Worm (Caenorhabditis elegans) whole organism, late embryonic: Measurements from ENCODE around the gene Y37D8A.29.

Source experiments
- C08G9.2 ChIP-seq: sonication (generic microtip); optimal IDR thresholded peaks from 2 replicates; lab custom pipeline; 2016; ENCODE audit warnings: mild to moderate bottlenecking, missing genetic modification characterization, moderate library complexity, missing compliant biosample characterization
- F13H6.1 ChIP-seq: sonication (generic microtip); optimal IDR thresholded peaks from 2 replicates; lab custom pipeline; 2016; ENCODE audit warnings: missing genetic modification characterization, missing compliant biosample characterization
- K09A11.1 ChIP-seq: sonication (generic microtip); optimal IDR thresholded peaks from 2 replicates; lab custom pipeline; 2017; ENCODE audit warnings: antibody characterized with exemption, mild to moderate bottlenecking, missing genetic modification characterization, missing compliant biosample characterization; ENCODE audit not compliant: insufficient read depth
- T23F11.4 ChIP-seq: fragments of 200-800 bp; sonication (Bioruptor generic); optimal IDR thresholded peaks from 2 replicates; lab custom pipeline; 2018; ENCODE audit warnings: mild to moderate bottlenecking, missing genetic modification characterization, missing compliant biosample characterization
- Y22D7AL.16 ChIP-seq: sonication (generic microtip); optimal IDR thresholded peaks from 2 replicates; lab custom pipeline; 2016; ENCODE audit warnings: missing genetic modification characterization, missing compliant biosample characterization
- ama-1 ChIP-seq: fragments of 150-350 bp; optimal IDR thresholded peaks from 2 replicates; lab custom pipeline; 2014
- ceh-14 ChIP-seq: sonication (generic microtip); optimal IDR thresholded peaks from 2 replicates; lab custom pipeline; 2016; ENCODE audit warnings: missing genotype, missing genetic modification characterization, missing compliant biosample characterization
- ceh-18 ChIP-seq: sonication (generic microtip); optimal IDR thresholded peaks from 2 replicates; lab custom pipeline; 2016; ENCODE audit warnings: missing genetic modification characterization, missing compliant biosample characterization
- ceh-19 ChIP-seq: fragments of 200-800 bp; sonication (Bioruptor generic); optimal IDR thresholded peaks from 2 replicates; lab custom pipeline; 2018; ENCODE audit warnings: mild to moderate bottlenecking, missing genetic modification characterization, missing compliant biosample characterization
- ceh-2 ChIP-seq: sonication (generic microtip); optimal IDR thresholded peaks from 2 replicates; lab custom pipeline; 2016; ENCODE audit warnings: missing genotype, missing genetic modification characterization, missing compliant biosample characterization
- ceh-22 ChIP-seq: sonication (generic microtip); optimal IDR thresholded peaks from 2 replicates; lab custom pipeline; 2017; ENCODE audit warnings: missing biosample characterization, missing genetic modification characterization
- ceh-24 ChIP-seq: sonication (generic microtip); optimal IDR thresholded peaks from 2 replicates; lab custom pipeline; 2016; ENCODE audit warnings: mild to moderate bottlenecking, missing genetic modification characterization, missing compliant biosample characterization
- ceh-31 ChIP-seq: sonication (generic microtip); optimal IDR thresholded peaks from 2 replicates; lab custom pipeline; 2016; ENCODE audit warnings: missing genetic modification characterization, missing compliant biosample characterization
- ceh-34 ChIP-seq: sonication (generic microtip); optimal IDR thresholded peaks from 2 replicates; lab custom pipeline; 2016; ENCODE audit warnings: mild to moderate bottlenecking, missing genetic modification characterization, missing compliant biosample characterization
- ceh-45 ChIP-seq: fragments of 200-800 bp; sonication (Bioruptor generic); IDR thresholded peaks from 2 replicates; pipeline ENCODE4 v1.3.6; 2022; ENCODE audit warnings: missing genetic modification reagents, missing genetic modification characterization, missing compliant biosample characterization
- ceh-48 ChIP-seq: sonication (generic microtip); optimal IDR thresholded peaks from 2 replicates; lab custom pipeline; 2016; ENCODE audit warnings: missing genetic modification characterization, inconsistent platforms, missing compliant biosample characterization
- ceh-9 ChIP-seq: sonication (generic microtip); optimal IDR thresholded peaks from 2 replicates; lab custom pipeline; 2016; ENCODE audit warnings: mild to moderate bottlenecking, missing genetic modification characterization, inconsistent platforms, missing compliant biosample characterization
- che-1 ChIP-seq: sonication (generic microtip); optimal IDR thresholded peaks from 2 replicates; lab custom pipeline; 2016; ENCODE audit warnings: mild to moderate bottlenecking, missing genetic modification characterization, missing compliant biosample characterization
- dve-1 ChIP-seq: sonication (generic microtip); optimal IDR thresholded peaks from 2 replicates; lab custom pipeline; 2017; ENCODE audit warnings: antibody characterized with exemption, mild to moderate bottlenecking, missing genetic modification characterization, missing compliant biosample characterization
- elt-2 ChIP-seq: sonication (generic microtip); optimal IDR thresholded peaks from 2 replicates; lab custom pipeline; 2016; ENCODE audit warnings: missing genetic modification reagents, missing genetic modification characterization, missing compliant biosample characterization
- ets-4 ChIP-seq: sonication (generic microtip); optimal IDR thresholded peaks from 2 replicates; lab custom pipeline; 2016; ENCODE audit warnings: missing genetic modification characterization, missing compliant biosample characterization
- eyg-1 ChIP-seq: sonication (generic microtip); optimal IDR thresholded peaks from 2 replicates; lab custom pipeline; 2016; ENCODE audit warnings: missing genotype, missing genetic modification characterization, missing compliant biosample characterization
- fax-1 ChIP-seq: sonication (generic microtip); optimal IDR thresholded peaks from 2 replicates; lab custom pipeline; 2016; ENCODE audit warnings: missing genotype, missing genetic modification characterization, missing compliant biosample characterization
- fkh-10 ChIP-seq: fragments of 150-350 bp; optimal IDR thresholded peaks from 2 replicates; lab custom pipeline; 2014; ENCODE audit warnings: missing biosample characterization, missing genetic modification reagents, missing genetic modification characterization
- hlh-13 ChIP-seq: fragments of 200-800 bp; sonication (Bioruptor generic); optimal IDR thresholded peaks from 2 replicates; lab custom pipeline; 2018; ENCODE audit warnings: mild to moderate bottlenecking, missing genetic modification characterization, missing compliant biosample characterization
- hlh-15 ChIP-seq: sonication (generic microtip); optimal IDR thresholded peaks from 2 replicates; lab custom pipeline; 2016; ENCODE audit warnings: missing genetic modification characterization, missing compliant biosample characterization
- hlh-30 ChIP-seq: sonication (generic microtip); optimal IDR thresholded peaks from 2 replicates; lab custom pipeline; 2017; ENCODE audit warnings: antibody characterized with exemption, missing genetic modification characterization, missing compliant biosample characterization; ENCODE audit not compliant: insufficient read depth
- hlh-8 ChIP-seq: sonication (generic microtip); optimal IDR thresholded peaks from 2 replicates; lab custom pipeline; 2016; ENCODE audit warnings: missing genotype, missing genetic modification characterization, missing compliant biosample characterization
- lim-6 ChIP-seq: sonication (generic microtip); optimal IDR thresholded peaks from 2 replicates; lab custom pipeline; 2016; ENCODE audit warnings: missing genetic modification characterization, missing compliant biosample characterization
- lin-11 ChIP-seq: fragments of 200-800 bp; sonication (Bioruptor generic); optimal IDR thresholded peaks from 2 replicates; lab custom pipeline; 2018; ENCODE audit warnings: mild to moderate bottlenecking, missing genetic modification characterization, missing compliant biosample characterization
- madf-2 ChIP-seq: sonication (generic microtip); optimal IDR thresholded peaks from 2 replicates; lab custom pipeline; 2017; ENCODE audit warnings: missing genetic modification characterization, missing compliant biosample characterization
- nhr-232 ChIP-seq: sonication (generic microtip); optimal IDR thresholded peaks from 2 replicates; lab custom pipeline; 2016; ENCODE audit warnings: missing genetic modification characterization, missing compliant biosample characterization
- npax-4 ChIP-seq: sonication (generic microtip); optimal IDR thresholded peaks from 2 replicates; lab custom pipeline; 2016; ENCODE audit warnings: missing genetic modification characterization, missing compliant biosample characterization
- pag-3 ChIP-seq: sonication (generic microtip); optimal IDR thresholded peaks from 2 replicates; lab custom pipeline; 2016; ENCODE audit warnings: missing compliant biosample characterization, missing genetic modification characterization, borderline replicate concordance
- pha-2 ChIP-seq: sonication (generic microtip); optimal IDR thresholded peaks from 2 replicates; lab custom pipeline; 2017; ENCODE audit warnings: mild to moderate bottlenecking, missing genetic modification characterization, missing compliant biosample characterization
- ref-2 ChIP-seq: sonication (generic microtip); optimal IDR thresholded peaks from 2 replicates; lab custom pipeline; 2016; ENCODE audit warnings: missing genetic modification characterization, missing compliant biosample characterization
- sdc-2 ChIP-seq: sonication (generic microtip); optimal IDR thresholded peaks from 2 replicates; lab custom pipeline; 2016; ENCODE audit warnings: missing genotype, missing genetic modification characterization, missing compliant biosample characterization
- sox-2 ChIP-seq: fragments of 200-800 bp; sonication (Bioruptor generic); IDR thresholded peaks from 2 replicates; pipeline ENCODE4 v1.3.6; 2022; ENCODE audit warnings: missing genetic modification reagents, missing genetic modification characterization, missing compliant biosample characterization
- sox-4 ChIP-seq: sonication (generic microtip); optimal IDR thresholded peaks from 2 replicates; lab custom pipeline; 2017; ENCODE audit warnings: mild to moderate bottlenecking, missing genetic modification characterization, inconsistent platforms, missing compliant biosample characterization
- tbx-2 ChIP-seq: sonication (generic microtip); optimal IDR thresholded peaks from 2 replicates; lab custom pipeline; 2016; ENCODE audit warnings: missing genetic modification characterization, missing compliant biosample characterization
- tbx-7 ChIP-seq: sonication (generic microtip); optimal IDR thresholded peaks from 2 replicates; lab custom pipeline; 2016; ENCODE audit warnings: missing genotype, missing genetic modification characterization, missing compliant biosample characterization
- ttx-3 ChIP-seq: sonication (generic microtip); optimal IDR thresholded peaks from 2 replicates; lab custom pipeline; 2016; ENCODE audit warnings: missing genetic modification reagents, missing genetic modification characterization, missing compliant biosample characterization
- zip-5 ChIP-seq: sonication (generic microtip); optimal IDR thresholded peaks from 2 replicates; lab custom pipeline; 2016; ENCODE audit warnings: missing genetic modification characterization, missing compliant biosample characterization
- ztf-16 ChIP-seq: sonication (generic microtip); optimal IDR thresholded peaks from 2 replicates; lab custom pipeline; 2017; ENCODE audit warnings: missing genetic modification characterization, missing compliant biosample characterization

The Y37D8A.29 gene

DNA sequence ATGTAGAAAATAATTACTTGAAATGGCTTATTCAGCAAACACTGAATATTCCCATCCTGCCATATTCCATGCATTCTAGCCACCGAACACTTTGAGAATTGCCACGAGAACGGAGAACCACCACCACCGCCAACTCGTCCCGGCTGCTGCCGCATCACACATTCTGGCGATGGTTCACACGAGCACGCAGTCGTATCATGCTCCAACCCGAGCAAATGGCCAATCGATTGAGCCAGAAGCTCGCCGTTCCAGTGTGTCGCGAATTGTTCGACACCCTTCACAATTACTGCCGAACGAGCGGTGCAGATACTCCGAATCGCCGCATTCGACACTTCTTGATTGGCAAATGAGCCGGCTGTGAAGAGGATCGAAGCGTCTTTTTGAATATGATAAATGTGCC lies 6.3 kb downstream of the Y37D8A.29 start:
- TF ChIP-seq ceh-45 (GFP tag; lab: Robert Waterston, UW) (no peak), elt-2 (no peak), T23F11.4 (GFP tag; lab: Kevin White, UChicago) (no peak), ceh-34 (tag; lab: Kevin White, UChicago) (no peak), fkh-10 (no peak), hlh-8 (tag; lab: Kevin White, UChicago) (no peak), ama-1 (lab: Kevin White, UChicago) (no peak), ceh-2 (tag; lab: Kevin White, UChicago) (no peak), ets-4 (no peak)

ce11 chrIII:12880704-12881103 lies 10.8 kb downstream of the Y37D8A.29 start:
- TF ChIP-seq ceh-14 (tag; lab: Kevin White, UChicago) (no peak), ceh-22 (no peak), lin-11 (no peak), ceh-34 (tag; lab: Kevin White, UChicago) (no peak), hlh-13 (GFP tag; lab: Kevin White, UChicago) (no peak), sdc-2 (tag; lab: Kevin White, UChicago) (no peak), che-1 (tag; lab: Kevin White, UChicago) (no peak), zip-5 (no peak), ceh-18 (tag; lab: Kevin White, UChicago) (no peak), ceh-9 (no peak)

DNA sequence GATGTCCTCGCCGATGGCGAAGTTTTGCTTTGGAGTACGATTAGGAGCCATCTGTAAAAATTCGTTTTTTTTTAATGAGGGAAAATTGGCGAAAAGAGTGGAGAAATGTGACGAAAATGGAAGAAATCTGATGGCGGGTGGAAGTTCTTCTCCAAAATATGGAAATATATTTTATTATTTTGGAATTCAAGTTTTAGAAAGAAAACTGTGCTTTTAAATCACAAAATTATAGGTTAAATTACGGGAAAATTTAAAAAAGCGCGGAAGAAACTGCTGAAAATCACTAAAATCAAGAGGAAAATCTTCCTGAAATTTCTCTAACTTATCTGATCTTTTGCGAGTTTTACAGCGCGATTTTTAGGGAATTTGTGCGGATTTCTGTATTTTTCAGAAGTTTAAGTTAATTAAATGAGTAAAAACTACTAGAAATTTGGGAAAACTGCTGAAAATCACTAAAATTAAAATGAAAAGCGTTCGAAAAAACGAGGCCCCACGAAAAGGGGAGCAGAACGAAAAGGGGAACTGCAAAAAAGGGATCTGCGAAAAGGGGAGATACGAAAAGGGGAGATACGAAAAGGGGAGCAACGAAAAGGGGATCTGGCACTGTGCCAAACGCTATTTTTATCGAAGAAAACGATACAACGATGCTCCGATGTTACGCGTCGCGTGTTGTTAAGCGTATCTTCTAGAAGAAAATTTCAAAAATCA lies 13.8 kb downstream of the Y37D8A.29 start, which contains the start of the genes cec-7 and enu-3.5:
TSS of gene cec-7 (minus strand) at position 51 of the 708 bp plus-strand sequence.
TSS of gene enu-3.5 (plus strand) at position 670 of the 708 bp plus-strand sequence.
- TF ChIP-seq ceh-31 (tag; lab: Kevin White, UChicago) (peak; percentile 66), ztf-16 (tag; lab: Kevin White, UChicago) (no peak), tbx-2 (tag; lab: Kevin White, UChicago) (peak; percentile 43), fax-1 (tag; lab: Kevin White, UChicago) (no peak), hlh-30 (no peak), che-1 (tag; lab: Kevin White, UChicago) (no peak), hlh-13 (GFP tag; lab: Kevin White, UChicago) (no peak), tbx-7 (no peak), ceh-34 (tag; lab: Kevin White, UChicago) (no peak), madf-2 (tag; lab: Kevin White, UChicago) (no peak), ref-2 (tag; lab: Kevin White, UChicago) (peak; percentile 15), ceh-48 (no peak)

- TF ChIP-seq ceh-18 (tag; lab: Kevin White, UChicago) = no peak
- no peak for TF ChIP-seq sox-4 (tag; lab: Kevin White, UChicago)
- TF ChIP-seq hlh-13 (GFP tag; lab: Kevin White, UChicago) = no peak
- TF ChIP-seq pag-3 = no peak
- no peak for TF ChIP-seq ref-2 (tag; lab: Kevin White, UChicago)
Measured at ce11 chrIII:12875653-12876052, 15.8 kb downstream of the Y37D8A.29 start.

- TF ChIP-seq ttx-3 (tag; lab: Kevin White, UChicago) (peak; percentile 66), sox-2 (GFP tag; lab: Robert Waterston, UW) (peak; percentile 27; the same call in 1 of the 2 replicates), ceh-19 (GFP tag; lab: Kevin White, UChicago) (peak; percentile 81), ceh-24 (tag; lab: Kevin White, UChicago) (no peak), C08G9.2 (tag; lab: Kevin White, UChicago) (peak; percentile 43), Y22D7AL.16 (tag; lab: Kevin White, UChicago) (peak; percentile 25), elt-2 (peak; percentile 80), dve-1 (tag; lab: Kevin White, UChicago) (peak; percentile 43), ceh-45 (GFP tag; lab: Robert Waterston, UW) (peak; percentile 57; the same call in 1 of the 2 replicates), ceh-14 (tag; lab: Kevin White, UChicago) (peak; percentile 88), nhr-232 (tag; lab: Kevin White, UChicago) (no peak), ceh-31 (tag; lab: Kevin White, UChicago) (peak; percentile 92), pha-2 (tag; lab: Kevin White, UChicago) (peak; percentile 47), madf-2 (tag; lab: Kevin White, UChicago) (peak; percentile 56), F13H6.1 (tag; lab: Kevin White, UChicago) (peak; percentile 81), K09A11.1 (peak; percentile 91), lim-6 (tag; lab: Kevin White, UChicago) (peak; percentile 10), hlh-15 (tag; lab: Kevin White, UChicago) (no peak), eyg-1 (peak; percentile 55), npax-4 (tag; lab: Kevin White, UChicago) (peak; percentile 39), ceh-18 (tag; lab: Kevin White, UChicago) (peak; percentile 66)
Measured at ce11 chrIII:12874606-12875066, 16.8 kb downstream of the Y37D8A.29 start, which contains the start of the genes mrg-1 and spcs-2. Gene mrg-1, minus strand, starts transcription at chrIII:12874656. Gene spcs-2, plus strand, starts transcription at chrIII:12875031.
